Fruit fly (Drosophila melanogaster) ovary, adult (tissue): ENCODE data around the gene Ldaf1.

Source experiments
- CG17801 ChIP-seq: fragments of 200-800 bp; optimal IDR thresholded peaks from 2 replicates; lab custom pipeline; 2019; ENCODE audit warnings: missing biosample characterization, mild to moderate bottlenecking, missing genetic modification characterization, moderate library complexity; ENCODE audit not compliant: partially characterized antibody

The Ldaf1 gene

dm6 chrX:1901605-1902136, at the start of gene Ldaf1:
Ldaf1 (minus strand) TSS chrX:1901911.
- no peak for TF ChIP-seq CG17801 (GFP tag; lab: Kevin White, UChicago)

DNA sequence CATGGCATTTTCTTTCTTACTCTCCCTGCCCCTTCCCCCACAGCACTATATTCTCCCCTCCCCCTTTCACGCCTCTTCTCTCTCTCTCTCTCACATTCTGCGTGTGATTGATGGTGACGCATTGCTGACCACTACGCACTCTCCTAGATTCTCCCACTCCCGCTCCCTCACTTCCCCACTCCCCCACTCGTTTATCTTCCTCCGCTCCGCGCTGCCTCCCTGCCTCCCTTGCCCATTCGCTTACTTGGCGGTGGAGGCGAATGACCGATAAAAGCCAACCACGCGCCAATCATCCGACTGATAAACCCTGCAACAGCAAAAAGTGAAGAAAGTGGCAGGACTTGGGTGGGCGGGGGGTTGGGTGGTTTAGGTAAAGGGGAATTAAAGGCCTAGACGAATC, 48.6 kb upstream of the Ldaf1 start:
- TF ChIP-seq CG17801 (GFP tag; lab: Kevin White, UChicago) = no peak

- no peak for TF ChIP-seq CG17801 (GFP tag; lab: Kevin White, UChicago)
Observed at dm6 chrX:1949598-1949997, 47.9 kb upstream of the Ldaf1 start.

- peak; percentile 94 for TF ChIP-seq CG17801 (GFP tag; lab: Kevin White, UChicago)
Observed at dm6 chrX:1948508-1949065, 46.9 kb upstream of the Ldaf1 start.

DNA sequence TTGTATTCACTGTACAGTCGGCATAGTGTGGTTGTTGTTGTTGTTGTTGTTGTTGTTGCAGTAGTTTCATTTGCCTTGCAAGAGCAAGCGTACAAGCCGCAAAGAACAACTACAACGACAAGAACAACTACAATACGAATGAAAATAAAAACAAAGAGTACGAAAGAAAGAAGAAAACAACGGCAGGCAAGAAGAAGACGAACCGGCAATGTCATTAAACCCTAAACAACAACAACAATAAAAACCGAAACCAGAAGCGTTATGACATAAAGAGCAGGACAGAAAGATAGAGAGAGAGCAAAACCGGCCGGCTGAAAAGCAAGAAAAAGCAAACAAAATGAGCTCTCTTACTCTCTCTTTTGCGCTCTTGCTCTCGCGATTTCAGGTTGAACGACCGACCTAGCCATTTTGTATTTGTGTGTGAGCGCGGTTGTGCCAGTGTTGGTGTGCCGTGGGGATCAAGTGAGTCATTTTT, 46.2 kb upstream of the Ldaf1 start:
- TF ChIP-seq CG17801 (GFP tag; lab: Kevin White, UChicago) = no peak

DNA sequence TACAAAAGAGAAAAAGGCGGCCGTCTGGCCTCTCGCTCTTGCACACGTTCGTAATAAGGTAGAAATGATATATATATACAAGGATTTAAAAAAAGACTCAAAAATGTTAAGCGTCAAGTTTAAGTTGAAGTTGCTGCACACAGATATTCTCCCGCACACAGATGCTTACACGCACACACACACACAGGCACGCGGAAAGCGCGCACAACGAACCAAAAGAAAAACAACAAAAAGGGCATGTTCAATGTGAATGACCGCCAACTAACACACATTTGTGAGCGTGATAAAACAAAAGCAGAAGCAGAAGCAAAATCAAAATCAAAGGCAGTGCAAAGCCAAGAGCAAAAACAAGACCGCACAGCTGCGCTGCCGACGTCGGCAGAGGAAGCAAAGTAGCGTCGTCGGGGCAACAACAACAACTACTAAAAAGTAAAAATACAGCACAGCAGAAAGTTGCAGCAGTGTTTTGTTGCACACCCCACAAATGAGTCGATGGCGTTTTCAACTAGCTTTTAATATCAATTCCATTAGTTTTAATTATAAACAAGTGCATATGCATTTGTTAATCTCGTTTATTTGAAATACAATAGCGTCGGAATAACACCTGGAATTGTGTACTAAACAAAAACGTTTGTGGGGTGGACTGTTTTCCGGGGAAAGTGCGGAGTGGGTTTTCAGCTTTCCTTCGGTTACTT, 45.6 kb upstream of the Ldaf1 start:
- peak; percentile 91 for TF ChIP-seq CG17801 (GFP tag; lab: Kevin White, UChicago)

DNA sequence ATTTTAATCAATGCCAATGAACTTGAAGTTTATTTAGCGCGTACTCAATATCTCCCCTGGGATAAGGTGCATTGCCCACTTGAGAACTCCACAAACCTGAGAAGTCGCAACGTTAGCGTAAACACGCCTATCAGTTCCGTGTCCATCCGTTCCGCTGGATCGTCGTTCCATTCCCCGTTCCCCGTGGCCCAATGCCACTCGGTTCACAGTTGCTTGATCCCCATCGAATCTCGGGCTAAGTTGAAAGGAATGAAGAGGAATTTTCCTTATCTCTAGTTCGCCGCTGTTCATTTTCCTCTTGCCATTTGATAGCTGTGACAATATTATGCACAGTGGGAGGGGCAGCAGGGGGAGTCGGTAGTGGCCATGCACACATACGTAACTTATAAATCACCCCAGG, 43.5 kb upstream of the Ldaf1 start:
- no peak for TF ChIP-seq CG17801 (GFP tag; lab: Kevin White, UChicago)

DNA sequence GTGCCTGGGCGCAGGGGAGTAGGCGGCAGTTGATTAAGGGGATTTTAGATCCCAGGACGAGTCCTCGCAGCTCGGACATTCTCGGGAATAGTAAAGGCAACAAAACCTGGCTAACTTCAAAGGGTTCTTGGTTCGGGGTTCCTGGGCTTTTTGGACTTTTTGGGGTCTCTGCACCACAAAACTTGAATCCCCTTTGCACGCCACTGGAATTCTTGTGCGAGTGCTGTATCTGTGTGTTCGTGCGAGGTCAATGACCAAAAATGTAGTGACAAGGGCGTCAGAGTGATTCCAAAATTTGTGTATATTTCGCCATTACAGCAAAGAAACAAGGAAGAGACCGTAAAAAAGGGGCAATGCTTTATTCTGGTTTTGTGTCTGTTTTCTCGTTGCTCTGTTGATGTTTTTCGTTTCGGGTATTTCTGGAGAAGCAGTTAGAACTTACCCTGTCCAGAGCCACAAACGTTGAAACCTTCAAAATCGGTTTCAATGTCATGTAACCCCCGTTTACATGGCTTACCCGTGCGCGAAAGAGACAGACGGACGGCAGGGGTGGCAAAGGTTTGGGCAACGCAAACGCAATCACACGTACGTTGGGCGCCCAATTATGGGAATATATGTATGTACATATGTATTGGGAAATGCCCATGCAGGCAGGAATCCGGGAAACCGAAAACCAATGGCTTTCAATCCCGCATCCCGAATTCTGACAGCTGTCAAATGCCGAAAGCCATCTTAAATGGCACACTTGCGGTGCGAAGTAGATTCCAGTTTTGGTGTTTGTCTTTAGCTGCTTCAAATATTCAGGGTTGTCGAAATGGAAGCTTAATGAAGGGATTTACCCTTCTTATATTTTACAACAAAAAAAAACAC, 42.8 kb upstream of the Ldaf1 start:
- no peak for TF ChIP-seq CG17801 (GFP tag; lab: Kevin White, UChicago)

DNA sequence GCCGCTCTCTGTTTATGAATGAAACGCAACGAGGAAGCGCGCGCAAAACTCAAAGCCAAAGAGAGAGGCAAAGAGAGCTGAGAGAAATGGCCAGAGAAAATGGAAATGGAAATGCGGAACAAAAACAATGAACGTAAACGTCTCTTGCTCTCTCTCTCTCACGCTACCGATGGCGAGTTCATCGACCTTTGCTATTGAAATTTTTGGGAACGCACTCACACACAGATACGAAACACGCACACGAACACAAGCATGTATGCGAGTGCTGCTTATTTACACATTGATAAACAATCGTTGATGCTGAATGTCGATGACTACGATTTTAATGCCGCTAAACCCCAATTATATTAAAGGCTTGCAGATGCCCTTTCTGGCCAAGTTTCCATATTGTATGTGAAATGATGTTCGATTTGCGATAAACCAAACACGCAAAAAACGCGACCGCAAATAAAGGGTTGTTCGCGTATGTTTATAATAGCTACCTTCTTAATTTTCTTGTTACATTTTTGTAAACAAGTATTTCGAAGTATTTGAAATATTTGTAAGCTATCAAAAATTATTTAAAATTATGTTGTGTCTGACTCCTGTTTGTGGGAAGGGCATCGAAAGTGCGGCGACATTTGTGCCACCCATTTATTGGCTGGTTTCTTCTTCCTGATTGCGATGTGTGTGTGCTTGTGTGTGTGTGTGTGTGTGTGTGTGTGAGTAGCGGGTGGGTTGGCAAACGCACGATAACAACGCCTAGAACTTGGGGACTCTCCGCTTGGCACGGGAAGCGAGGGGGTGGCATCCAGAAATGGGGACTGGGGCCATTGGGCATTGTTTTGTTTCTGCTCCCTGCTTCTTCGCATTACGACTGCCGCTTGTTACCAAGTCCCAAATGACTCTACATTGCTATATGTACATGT, 41.9 kb upstream of the Ldaf1 start:
- no peak for TF ChIP-seq CG17801 (GFP tag; lab: Kevin White, UChicago)

DNA sequence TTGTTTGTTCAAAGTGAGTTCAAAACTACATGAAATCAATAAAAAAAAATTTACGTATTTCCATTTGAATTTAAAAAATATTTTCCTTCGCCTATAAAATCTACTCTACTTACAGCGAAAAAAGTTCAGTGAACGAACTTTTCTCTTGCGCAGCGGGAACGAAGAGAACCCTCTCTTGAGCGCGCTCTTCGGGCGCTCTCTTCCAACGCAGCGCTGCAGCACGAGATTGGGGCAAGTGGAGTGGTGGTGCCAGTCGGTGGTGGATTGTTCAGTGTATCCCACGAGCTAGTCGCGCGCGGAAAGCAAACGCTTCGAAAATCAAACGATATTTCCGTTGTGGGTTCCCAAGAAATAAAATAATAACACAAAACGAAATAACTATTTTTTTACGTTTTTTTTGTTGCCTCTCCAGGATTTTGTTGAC, 40.0 kb upstream of the Ldaf1 start, which contains the start of gene Hr4:
TSS of gene Hr4 (plus strand) at position 272 of the 424 bp plus-strand sequence.
- TF ChIP-seq CG17801 (GFP tag; lab: Kevin White, UChicago) = no peak

- peak; percentile 57 for TF ChIP-seq CG17801 (GFP tag; lab: Kevin White, UChicago)
Observed at dm6 chrX:1940020-1940419, 38.3 kb upstream of the Ldaf1 start, which contains the start of the genes CG3857 and CG3587. CG3857 (minus strand) TSS chrX:1940040. CG3587 (plus strand) TSS chrX:1940307.

dm6 chrX:1927473-1928306, 26.0 kb upstream of the Ldaf1 start, which contains the start of gene CG11596:
CG11596 (plus strand) TSS chrX:1927683.
- peak; percentile 6 for TF ChIP-seq CG17801 (GFP tag; lab: Kevin White, UChicago)
